Fruit fly (Drosophila melanogaster) whole organism, embryonic: ENCODE results near the gene ath.

Source experiments
- Ada2b ChIP-seq: fragments of 200-800 bp; sonication (Bioruptor generic); IDR thresholded peaks from 2 replicates; pipeline ENCODE4 v1.3.6; 2022; ENCODE audit warnings: missing biosample characterization, missing genetic modification characterization
- Atf6 ChIP-seq: fragments of 200-800 bp; sonication (Bioruptor generic); IDR thresholded peaks from 2 replicates; pipeline ENCODE4 v1.3.6; 2022; ENCODE audit warnings: missing biosample characterization, missing genetic modification characterization
- Bdp1 ChIP-seq: fragments of 200-800 bp; sonication (Bioruptor generic); optimal IDR thresholded peaks from 3 replicates; lab custom pipeline; 2016; ENCODE audit warnings: missing biosample characterization, missing genetic modification characterization
- CG10565 ChIP-seq: fragments of 200-800 bp; sonication (Bioruptor generic); optimal IDR thresholded peaks from 3 replicates; lab custom pipeline; 2016; ENCODE audit warnings: missing biosample characterization, mild to moderate bottlenecking, missing genetic modification characterization
- CG11560 ChIP-seq: fragments of 200-800 bp; sonication (Bioruptor generic); IDR thresholded peaks from 3 replicates; pipeline ENCODE4 v1.3.6; 2022; ENCODE audit warnings: missing biosample characterization, missing genetic modification characterization
- CG11723 ChIP-seq: fragments of 200-800 bp; sonication (Bioruptor generic); optimal IDR thresholded peaks from 2 replicates; lab custom pipeline; 2017; ENCODE audit warnings: missing biosample characterization, mild to moderate bottlenecking, missing genetic modification characterization
- CG14710 ChIP-seq: fragments of 200-800 bp; sonication (Bioruptor generic); optimal IDR thresholded peaks from 3 replicates; lab custom pipeline; 2019; ENCODE audit warnings: missing biosample characterization, mild to moderate bottlenecking, missing genetic modification characterization, moderate library complexity
- CG1529 ChIP-seq: fragments of 200-800 bp; sonication (Bioruptor generic); optimal IDR thresholded peaks from 3 replicates; lab custom pipeline; 2018; ENCODE audit warnings: missing biosample characterization, missing genetic modification characterization
- CG15479 ChIP-seq: fragments of 200-800 bp; sonication (Bioruptor generic); optimal IDR thresholded peaks from 3 replicates; lab custom pipeline; 2019; ENCODE audit warnings: missing biosample characterization, mild to moderate bottlenecking, missing genetic modification characterization, moderate library complexity
- CG16779 ChIP-seq: fragments of 200-800 bp; sonication (Bioruptor generic); IDR thresholded peaks from 2 replicates; pipeline ENCODE4 v1.3.6; 2022; ENCODE audit warnings: missing biosample characterization, missing genetic modification characterization
- CG17385 ChIP-seq: fragments of 200-800 bp; sonication (Bioruptor generic); optimal IDR thresholded peaks from 3 replicates; lab custom pipeline; 2018; ENCODE audit warnings: missing biosample characterization, mild to moderate bottlenecking, missing genetic modification characterization
- CG17802 ChIP-seq: fragments of 200-800 bp; sonication (Bioruptor generic); optimal IDR thresholded peaks from 2 replicates; lab custom pipeline; 2018; ENCODE audit warnings: missing biosample characterization, mild to moderate bottlenecking, missing genetic modification characterization, moderate library complexity
- CG2199 ChIP-seq: fragments of 200-800 bp; sonication (Bioruptor generic); IDR thresholded peaks from 3 replicates; pipeline ENCODE4 v1.3.6; 2022; ENCODE audit warnings: missing biosample characterization, missing genetic modification characterization
- CG2875 ChIP-seq: fragments of 200-800 bp; sonication (Bioruptor generic); optimal IDR thresholded peaks from 2 replicates; lab custom pipeline; 2017; ENCODE audit warnings: missing biosample characterization, mild to moderate bottlenecking, missing genetic modification characterization, missing genetic modification reagents
- CG7745 ChIP-seq: fragments of 200-800 bp; sonication (Bioruptor generic); optimal IDR thresholded peaks from 2 replicates; lab custom pipeline; 2018; ENCODE audit warnings: missing biosample characterization, mild to moderate bottlenecking, missing genetic modification characterization, moderate library complexity
- CG8388 ChIP-seq: fragments of 200-800 bp; sonication (Bioruptor generic); optimal IDR thresholded peaks from 2 replicates; lab custom pipeline; 2019; ENCODE audit warnings: missing biosample characterization, mild to moderate bottlenecking, missing genetic modification characterization, moderate library complexity
- CG9437 ChIP-seq: fragments of 200-800 bp; sonication (Bioruptor generic); optimal IDR thresholded peaks from 2 replicates; lab custom pipeline; 2018; ENCODE audit warnings: missing biosample characterization, mild to moderate bottlenecking, missing genetic modification characterization
- CG9727 ChIP-seq: fragments of 200-800 bp; sonication (Bioruptor generic); optimal IDR thresholded peaks from 3 replicates; lab custom pipeline; 2017; ENCODE audit warnings: missing biosample characterization, mild to moderate bottlenecking, missing genetic modification characterization
- Drgx ChIP-seq: fragments of 200-800 bp; sonication (Bioruptor generic); IDR thresholded peaks from 2 replicates; pipeline ENCODE4 v1.3.6; 2022; ENCODE audit warnings: missing biosample characterization, missing genetic modification characterization
- Hr3 ChIP-seq: fragments of 200-800 bp; sonication (Bioruptor generic); optimal IDR thresholded peaks from 3 replicates; lab custom pipeline; 2016; ENCODE audit warnings: missing biosample characterization, missing genetic modification characterization
- Kr ChIP-seq: fragments of 200-800 bp; sonication (Bioruptor generic); optimal IDR thresholded peaks from 2 replicates; lab custom pipeline; 2017; ENCODE audit warnings: missing biosample characterization, mild to moderate bottlenecking, missing genetic modification characterization
- MESR4 ChIP-seq: fragments of 200-800 bp; sonication (Bioruptor generic); optimal IDR thresholded peaks from 2 replicates; lab custom pipeline; 2018; ENCODE audit warnings: missing biosample characterization, mild to moderate bottlenecking, missing genetic modification characterization, moderate library complexity
- Sry-δ ChIP-seq: fragments of 200-800 bp; sonication (Bioruptor generic); optimal IDR thresholded peaks from 2 replicates; lab custom pipeline; 2016; ENCODE audit warnings: missing biosample characterization, missing genetic modification characterization
- Vsx1 ChIP-seq: fragments of 200-800 bp; sonication (Bioruptor generic); optimal IDR thresholded peaks from 2 replicates; lab custom pipeline; 2017; ENCODE audit warnings: missing biosample characterization, mild to moderate bottlenecking, missing genetic modification characterization, missing genetic modification reagents
- ash1 ChIP-seq: fragments of 200-800 bp; sonication (Bioruptor generic); optimal IDR thresholded peaks from 2 replicates; lab custom pipeline; 2018; ENCODE audit warnings: missing biosample characterization, mild to moderate bottlenecking, missing genetic modification characterization
- bigmax ChIP-seq: fragments of 200-800 bp; sonication (Bioruptor generic); optimal IDR thresholded peaks from 2 replicates; lab custom pipeline; 2018; ENCODE audit warnings: missing biosample characterization, mild to moderate bottlenecking, missing genetic modification characterization
- bsh ChIP-seq, 2 experiments: fragments of 200-800 bp; sonication (Bioruptor generic); optimal IDR thresholded peaks; 2 replicates each; lab custom pipeline; 2017 to 2018; ENCODE audit warnings: mild to moderate bottlenecking in 2 of 2, missing biosample characterization in 2 of 2, missing genetic modification characterization in 2 of 2, moderate library complexity in 1 of 2
- caup ChIP-seq: fragments of 200-800 bp; sonication (Bioruptor generic); optimal IDR thresholded peaks from 3 replicates; lab custom pipeline; 2017; ENCODE audit warnings: missing biosample characterization, mild to moderate bottlenecking, missing genetic modification characterization, moderate library complexity; ENCODE audit not compliant: severe bottlenecking
- cg ChIP-seq: fragments of 200-800 bp; sonication (Bioruptor generic); optimal IDR thresholded peaks from 3 replicates; lab custom pipeline; 2019; ENCODE audit warnings: missing biosample characterization, mild to moderate bottlenecking, missing genetic modification characterization, moderate library complexity
- chm ChIP-seq: fragments of 200-800 bp; sonication (Bioruptor generic); IDR thresholded peaks from 2 replicates; pipeline ENCODE4 v1.3.6; 2022; ENCODE audit warnings: missing biosample characterization, missing genetic modification characterization
- eve ChIP-seq, 2 experiments: fragments of >200 bp; optimal IDR thresholded peaks; 2 replicates each; lab custom pipeline; 2017; ENCODE audit warnings: missing biosample characterization in 2 of 2, missing genetic modification characterization in 2 of 2
- gem ChIP-seq: fragments of 200-800 bp; sonication (Bioruptor generic); optimal IDR thresholded peaks from 2 replicates; lab custom pipeline; 2019; ENCODE audit warnings: missing biosample characterization, mild to moderate bottlenecking, missing genetic modification characterization, moderate library complexity
- gro ChIP-seq: fragments of 200-800 bp; sonication (Bioruptor generic); optimal IDR thresholded peaks from 2 replicates; lab custom pipeline; 2016; ENCODE audit warnings: missing biosample characterization, missing genetic modification characterization
- kah ChIP-seq: fragments of 200-800 bp; sonication (Bioruptor generic); optimal IDR thresholded peaks from 2 replicates; lab custom pipeline; 2018; ENCODE audit warnings: missing biosample characterization, mild to moderate bottlenecking, missing genetic modification characterization
- lola ChIP-seq, 3 experiments: fragments of >200 bp in 2 of 3; fragments of 200-800 bp in 1 of 3; sonication (Bioruptor generic) in 1 of 3; optimal IDR thresholded peaks; 2 replicates each; lab custom pipeline; 2017 to 2019; ENCODE audit warnings: missing biosample characterization in 3 of 3, missing genetic modification characterization in 3 of 3, mild to moderate bottlenecking in 1 of 3, moderate library complexity in 1 of 3
- lov ChIP-seq, 2 experiments: fragments of 200-800 bp in 1 of 2; fragments of >200 bp in 1 of 2; sonication (Bioruptor generic) in 1 of 2; IDR thresholded peaks in 1 of 2; optimal IDR thresholded peaks in 1 of 2; 2 replicates in 1 of 2; 3 replicates in 1 of 2; pipeline versions ENCODE4 v1.3.6 to Lab custom; 2017 to 2022; ENCODE audit warnings: missing biosample characterization in 1 of 2, missing genetic modification characterization in 1 of 2
- mld ChIP-seq: fragments of 200-800 bp; sonication (Bioruptor generic); IDR thresholded peaks from 3 replicates; pipeline ENCODE4 v1.3.6; 2022; ENCODE audit warnings: missing biosample characterization, missing genetic modification characterization; ENCODE audit not compliant: partially characterized antibody
- nerfin-1 ChIP-seq: fragments of 200-800 bp; sonication (Bioruptor generic); optimal IDR thresholded peaks from 3 replicates; lab custom pipeline; 2019; ENCODE audit warnings: missing biosample characterization, mild to moderate bottlenecking, missing genetic modification characterization, moderate library complexity
- pan ChIP-seq, 4 experiments: fragments of >200 bp in 3 of 4; fragments of 200-800 bp in 1 of 4; sonication (Bioruptor generic) in 1 of 4; optimal IDR thresholded peaks in 3 of 4; IDR thresholded peaks in 1 of 4; 2 replicates each; pipeline versions ENCODE4 v1.3.6 to Lab custom; 2017 to 2022; ENCODE audit warnings: missing biosample characterization in 2 of 4, missing genetic modification characterization in 2 of 4, mixed read lengths in 1 of 4
- run ChIP-seq: fragments of 200-800 bp; sonication (Bioruptor generic); optimal IDR thresholded peaks from 3 replicates; lab custom pipeline; 2018; ENCODE audit warnings: missing biosample characterization, mild to moderate bottlenecking, missing genetic modification characterization
- sens ChIP-seq: fragments of 200-800 bp; sonication (Bioruptor generic); peaks from one replicate; lab custom pipeline; 2016; ENCODE audit warnings: missing biosample characterization, missing genetic modification characterization
- sr ChIP-seq: fragments of 200-800 bp; sonication (Bioruptor generic); IDR thresholded peaks from 3 replicates; pipeline ENCODE4 v1.3.6; 2022; ENCODE audit warnings: missing biosample characterization, missing genetic modification characterization
- usp ChIP-seq: fragments of >200 bp; optimal IDR thresholded peaks from 2 replicates; lab custom pipeline; 2017; ENCODE audit warnings: missing biosample characterization, missing genetic modification characterization
- zfh1 ChIP-seq: fragments of 200-800 bp; sonication (Bioruptor generic); IDR thresholded peaks from 3 replicates; pipeline ENCODE4 v1.3.6; 2022; ENCODE audit warnings: missing biosample characterization, missing genetic modification characterization

Gene ath

dm6 chr2L:10255725-10256158 is 44.8 kb downstream of the ath start, which contains the start of gene CG5676 (continued):
- peak; percentile 54 for TF ChIP-seq CG9437 (GFP tag; lab: Kevin White, UChicago)
- no peak for TF ChIP-seq chm (GFP tag; lab: Robert Waterston, UW)
- no peak for TF ChIP-seq run (tag; lab: Kevin White, UChicago)
- no peak for TF ChIP-seq gro (GFP tag; lab: Kevin White, UChicago)
- TF ChIP-seq CG17802 (tag; lab: Kevin White, UChicago) = peak; percentile 86
- no peak for TF ChIP-seq CG17385 (GFP tag; lab: Kevin White, UChicago)
- TF ChIP-seq CG2199 (GFP tag; lab: Robert Waterston, UW) = no peak
- no peak for TF ChIP-seq CG16779 (GFP tag; lab: Robert Waterston, UW)
- TF ChIP-seq usp (GFP tag; lab: Kevin White, UChicago) = no peak
- no peak for TF ChIP-seq CG2875 (GFP tag; lab: Kevin White, UChicago)
- peak; percentile 38 for TF ChIP-seq Sry-δ (GFP tag; lab: Kevin White, UChicago)
- TF ChIP-seq CG7745 (tag; lab: Kevin White, UChicago) = peak; percentile 36
- peak; percentile 44 for TF ChIP-seq CG14710 (tag; lab: Kevin White, UChicago)
- TF ChIP-seq CG11723 (GFP tag; lab: Kevin White, UChicago) = peak; percentile 51
- no peak for TF ChIP-seq bsh (GFP tag; optimal IDR thresholded peaks at IDR 0.05; lab: Kevin White, UChicago)
- peak; percentile 77 for TF ChIP-seq MESR4 (GFP tag; lab: Kevin White, UChicago)
- TF ChIP-seq sr = no peak
- TF ChIP-seq, all 482 proteins: peak for 43

- peak; percentile 80 for TF ChIP-seq lov (optimal IDR thresholded peaks at IDR 0.05; lab: Kevin White, UChicago)
- TF ChIP-seq lov (GFP tag; IDR thresholded peaks at IDR 0.05; lab: Robert Waterston, UW) = no peak
- peak in 1 of 3 experiments; percentile 44 for TF ChIP-seq lola (GFP tag; optimal IDR thresholded peaks at IDR 0.05; lab: Kevin White, UChicago)
- TF ChIP-seq CG8388 = peak; percentile 99
- TF ChIP-seq pan (optimal IDR thresholded peaks at IDR 0.05; lab: Kevin White, UChicago) = no peak
- peak in 1 of 2 experiments; percentile 48 for TF ChIP-seq pan (GFP tag; optimal IDR thresholded peaks at IDR 0.05 in 1 of 2, IDR thresholded peaks at IDR 0.05 in 1 of 2)
- no peak for TF ChIP-seq Bdp1 (GFP tag; lab: Kevin White, UChicago)
- TF ChIP-seq Kr (GFP tag; lab: Kevin White, UChicago) = peak; percentile 68
- 0 out of 2 replicates have a peak, but pooled peaks have one; percentile 27 for TF ChIP-seq Drgx
- TF ChIP-seq CG15479 = peak; percentile 47
- peak; percentile 13; the same call in 1 of the 3 replicates for TF ChIP-seq zfh1 (GFP tag; lab: Robert Waterston, UW)
- no peak for TF ChIP-seq bigmax (GFP tag; lab: Kevin White, UChicago)
- peak in 1 of 2 experiments; percentile 36 for TF ChIP-seq eve (GFP tag; optimal IDR thresholded peaks at IDR 0.05; lab: Kevin White, UChicago)
- no peak for TF ChIP-seq Ada2b (GFP tag; lab: Robert Waterston, UW)
- peak; percentile 49 for TF ChIP-seq sens (GFP tag; lab: Kevin White, UChicago)
- TF ChIP-seq ash1 = no peak
- peak; percentile 91 for TF ChIP-seq cg (GFP tag; lab: Kevin White, UChicago)
These were observed 49.2 kb downstream of the ath start for dm6 chr2L:10259960-10260749.

dm6 chr2L:10260750-10261493 is 50.0 kb downstream of the ath start, which contains the start of gene Pten:
Pten (minus strand) TSS chr2L:10261049.
- TF ChIP-seq CG9727 (GFP tag; lab: Kevin White, UChicago) (peak; percentile 90), kah (GFP tag; lab: Kevin White, UChicago) (peak; percentile 83), caup (GFP tag; lab: Kevin White, UChicago) (no peak), Hr3 (peak; percentile 58), Vsx1 (GFP tag; lab: Kevin White, UChicago) (no peak), Atf6 (GFP tag; lab: Robert Waterston, UW) (peak; percentile 70), CG1529 (GFP tag; lab: Kevin White, UChicago) (peak; percentile 5), mld (GFP tag; lab: Robert Waterston, UW) (peak; percentile 80; the same call in 2 of the 3 replicates), CG10565 (GFP tag; lab: Kevin White, UChicago) (peak; percentile 69), CG11560 (tag; lab: Robert Waterston, UW) (peak; percentile 92; the same call in 2 of the 3 replicates), gem (tag; lab: Kevin White, UChicago) (peak; percentile 80), nerfin-1 (tag; lab: Kevin White, UChicago) (peak; percentile 48)
